Fruit fly (Drosophila melanogaster) whole organism, pupa: ENCODE measurements around the gene Obp99d.

Source experiments
- CG10348 ChIP-seq: fragments of 200-800 bp; sonication (Bioruptor generic); IDR thresholded peaks from 2 replicates; pipeline ENCODE4 v1.3.6; 2022; ENCODE audit warnings: missing biosample characterization, missing genetic modification characterization
- CG12605 ChIP-seq: fragments of 200-800 bp; sonication (Bioruptor generic); IDR thresholded peaks from 2 replicates; pipeline ENCODE4 v1.3.6; 2022; ENCODE audit warnings: missing biosample characterization, missing genetic modification characterization
- CG13204 ChIP-seq: fragments of 200-800 bp; sonication (Bioruptor generic); optimal IDR thresholded peaks from 2 replicates; lab custom pipeline; 2018; ENCODE audit warnings: missing biosample characterization, mild to moderate bottlenecking, missing genetic modification characterization, moderate library complexity
- CG8301 ChIP-seq: fragments of 200-800 bp; sonication (Bioruptor generic); optimal IDR thresholded peaks from 2 replicates; lab custom pipeline; 2018; ENCODE audit warnings: missing biosample characterization, mild to moderate bottlenecking, missing genetic modification characterization
- D1 ChIP-seq: fragments of 200-800 bp; sonication (Bioruptor generic); optimal IDR thresholded peaks from 2 replicates; lab custom pipeline; 2018; ENCODE audit warnings: missing biosample characterization, mild to moderate bottlenecking, missing genetic modification characterization, moderate library complexity
- EcR ChIP-seq: fragments of 200-800 bp; sonication (Bioruptor generic); optimal IDR thresholded peaks from 3 replicates; lab custom pipeline; 2019; ENCODE audit warnings: missing biosample characterization, missing genetic modification characterization, mild to moderate bottlenecking, moderate library complexity, missing genetic modification reagents
- Ets98B ChIP-seq: fragments of 200-800 bp; sonication (Bioruptor generic); IDR thresholded peaks from 2 replicates; pipeline ENCODE4 v1.3.6; 2022; ENCODE audit warnings: missing biosample characterization, missing genetic modification characterization
- gl ChIP-seq: fragments of 200-800 bp; sonication (Bioruptor generic); optimal IDR thresholded peaks from 2 replicates; lab custom pipeline; 2018; ENCODE audit warnings: missing biosample characterization, mild to moderate bottlenecking, missing genetic modification characterization
- rn ChIP-seq: fragments of 200-800 bp; sonication (Bioruptor generic); IDR thresholded peaks from 2 replicates; pipeline ENCODE4 v1.3.6; 2022; ENCODE audit warnings: missing biosample characterization, missing genetic modification characterization

DNA sequence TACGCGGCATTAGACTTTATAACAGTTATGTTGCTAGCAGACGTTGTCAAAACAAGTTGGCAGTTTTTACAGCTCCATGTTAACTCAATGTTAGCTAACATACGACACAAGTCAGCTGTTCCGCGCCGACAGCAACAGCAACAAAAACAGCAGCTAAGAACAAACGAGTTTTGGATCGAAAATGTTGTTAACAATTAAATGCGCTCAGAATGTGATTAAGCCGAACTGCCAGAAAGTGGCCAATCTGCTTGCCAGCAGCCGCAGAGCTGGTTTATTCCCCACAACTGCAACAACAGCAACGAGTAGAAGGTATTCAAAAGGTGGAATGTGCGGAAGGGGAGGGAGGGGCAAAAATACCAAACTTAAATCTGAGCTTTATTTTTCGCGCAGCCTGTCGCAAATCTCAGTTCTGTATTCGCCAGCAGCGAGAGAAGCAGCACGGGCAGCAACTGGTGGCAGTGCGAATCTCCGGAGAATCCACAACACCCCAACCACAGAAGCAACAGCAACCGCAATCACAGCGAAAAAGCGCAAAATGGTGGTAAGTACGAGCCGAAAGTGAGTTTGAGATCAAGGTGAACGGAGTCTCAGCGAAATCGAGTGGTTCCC lies 8.8 kb downstream of the Obp99d start, which contains the start of gene Pcd:
- no peak for TF ChIP-seq rn
- TF ChIP-seq CG12605 (GFP tag; lab: Robert Waterston, UW) = peak; percentile 62; the same call in 1 of the 2 replicates
- TF ChIP-seq D1 (tag; lab: Kevin White, UChicago) = no peak
- TF ChIP-seq CG10348 (GFP tag; lab: Robert Waterston, UW) = no peak
- peak; percentile 34; the same call in 1 of the 2 replicates for TF ChIP-seq Ets98B (GFP tag; lab: Robert Waterston, UW)
- peak; percentile 24 for TF ChIP-seq EcR (GFP tag; lab: Kevin White, UChicago)
- TF ChIP-seq gl (tag; lab: Kevin White, UChicago) = no peak
- TF ChIP-seq CG13204 (GFP tag; lab: Kevin White, UChicago) = no peak
- no peak for TF ChIP-seq CG8301 (tag; lab: Kevin White, UChicago)
